Worm (Caenorhabditis elegans): ENCODE measurements around the gene fbxb-85.

ce11 chrIII:10807236-10807635, 41.5 kb downstream of the fbxb-85 start:
- TF ChIP-seq cog-1 (tag; optimal IDR thresholded peaks at IDR 0.05): no peak
- no peak for TF ChIP-seq ztf-29 (GFP tag; IDR thresholded peaks at IDR 0.05)
- TF ChIP-seq med-1 (GFP tag; optimal IDR thresholded peaks at IDR 0.05; ENCODE audit: insufficient read depth): no peak
- no peak for TF ChIP-seq ref-1 (GFP tag; conservative IDR thresholded peaks at IDR 0.05)
